Worm (Caenorhabditis elegans) whole organism, L4 larva: ENCODE data around the gene dis-3.

Experiments
- D1046.2 ChIP-seq: fragments of 200-800 bp; sonication (Bioruptor generic); IDR thresholded peaks from 2 replicates; pipeline ENCODE4 v1.3.6; 2022; ENCODE audit warnings: missing genetic modification characterization, missing compliant biosample characterization
- F26F4.8 ChIP-seq: fragments of 200-800 bp; sonication (Bioruptor generic); conservative IDR thresholded peaks from 2 replicates; pipeline ENCODE4 v1.3.6; 2022; ENCODE audit warnings: missing genetic modification characterization, missing compliant biosample characterization
- Y75B8A.6 ChIP-seq: fragments of 200-800 bp; sonication (Bioruptor generic); IDR thresholded peaks from 2 replicates; pipeline ENCODE4 v1.3.6; 2022; ENCODE audit warnings: missing genetic modification reagents, missing genetic modification characterization, missing compliant biosample characterization
- ZK546.5 ChIP-seq, 2 experiments: sonication (generic microtip); optimal IDR thresholded peaks; 2 replicates each; lab custom pipeline; 2017; ENCODE audit warnings: missing biosample characterization in 2 of 2, missing genetic modification characterization in 2 of 2
- aly-2 ChIP-seq: sonication (generic microtip); optimal IDR thresholded peaks from 2 replicates; lab custom pipeline; 2018; ENCODE audit warnings: missing biosample characterization, missing genetic modification characterization
- ama-1 ChIP-seq: fragments of 150-350 bp; optimal IDR thresholded peaks from 2 replicates; lab custom pipeline; 2014; ENCODE audit warnings: inconsistent platforms, mixed read lengths
- arid-1 ChIP-seq: fragments of 200-800 bp; sonication (Bioruptor generic); conservative IDR thresholded peaks from 2 replicates; pipeline ENCODE4 v1.3.6; 2022; ENCODE audit warnings: missing genetic modification reagents, missing genetic modification characterization, missing compliant biosample characterization
- ceh-28 ChIP-seq: fragments of 150-350 bp; optimal IDR thresholded peaks from 2 replicates; lab custom pipeline; 2014; ENCODE audit warnings: missing biosample characterization, missing genetic modification reagents, missing genetic modification characterization
- ces-1 ChIP-seq: fragments of 150-350 bp; sonication (generic microtip); optimal IDR thresholded peaks from 4 replicates; lab custom pipeline; 2014; ENCODE audit warnings: missing biosample characterization, missing genetic modification reagents, missing genetic modification characterization
- daf-16 ChIP-seq, 3 experiments: sonication (generic microtip); optimal IDR thresholded peaks; 2 replicates each; lab custom pipeline; 2016 to 2017; ENCODE audit warnings: missing genetic modification characterization in 3 of 3, missing genetic modification reagents in 3 of 3, mild to moderate bottlenecking in 2 of 3, missing compliant biosample characterization in 2 of 3, missing biosample characterization in 1 of 3, moderate library complexity in 1 of 3
- dmd-8 ChIP-seq: fragments of 200-800 bp; sonication (Bioruptor generic); IDR thresholded peaks from 2 replicates; pipeline ENCODE4 v1.3.6; 2022; ENCODE audit warnings: missing genetic modification characterization, missing compliant biosample characterization
- dve-1 ChIP-seq: sonication (generic microtip); optimal IDR thresholded peaks from 2 replicates; lab custom pipeline; 2017; ENCODE audit warnings: antibody characterized with exemption, mild to moderate bottlenecking, missing genetic modification characterization, missing compliant biosample characterization; ENCODE audit not compliant: insufficient read depth
- hif-1 ChIP-seq, 2 experiments: sonication (generic microtip); optimal IDR thresholded peaks; 2 replicates each; lab custom pipeline; 2016 to 2017; ENCODE audit warnings: missing compliant biosample characterization in 2 of 2, missing genetic modification characterization in 2 of 2, missing genetic modification reagents in 2 of 2, missing genotype in 2 of 2, mild to moderate bottlenecking in 1 of 2
- hmg-1.1 ChIP-seq: fragments of 200-800 bp; sonication (Bioruptor generic); IDR thresholded peaks from 2 replicates; pipeline ENCODE4 v1.3.6; 2022; ENCODE audit warnings: missing genetic modification reagents, missing genetic modification characterization, missing compliant biosample characterization
- lin-15B ChIP-seq: fragments of 150-350 bp; sonication (generic microtip); optimal IDR thresholded peaks from 3 replicates; lab custom pipeline; 2014; ENCODE audit warnings: missing biosample characterization, missing genetic modification characterization
- lin-29 ChIP-seq: fragments of 200-800 bp; sonication (Bioruptor generic); IDR thresholded peaks from 2 replicates; pipeline ENCODE4 v1.3.6; 2022; ENCODE audit warnings: missing genetic modification reagents, missing genetic modification characterization, missing compliant biosample characterization
- lin-38 ChIP-seq: fragments of 200-800 bp; sonication (Bioruptor generic); IDR thresholded peaks from 2 replicates; pipeline ENCODE4 v1.3.6; 2022; ENCODE audit warnings: missing genetic modification reagents, missing genetic modification characterization, missing compliant biosample characterization
- lir-3 ChIP-seq: sonication (generic microtip); optimal IDR thresholded peaks from 2 replicates; lab custom pipeline; 2016; ENCODE audit warnings: mild to moderate bottlenecking, missing genetic modification characterization, missing compliant biosample characterization
- lsy-2 ChIP-seq, 2 experiments: fragments of 150-350 bp in 1 of 2; sonication (generic microtip) in 1 of 2; optimal IDR thresholded peaks; 2 replicates each; lab custom pipeline; 2014 to 2017; ENCODE audit warnings: missing biosample characterization in 2 of 2, missing genetic modification characterization in 2 of 2
- madf-9 ChIP-seq: fragments of 200-800 bp; sonication (Bioruptor generic); conservative IDR thresholded peaks from 2 replicates; pipeline ENCODE4 v1.3.6; 2022; ENCODE audit warnings: missing genetic modification reagents, missing genetic modification characterization, missing compliant biosample characterization
- nhr-10 ChIP-seq: fragments of 150-350 bp; optimal IDR thresholded peaks from 2 replicates; lab custom pipeline; 2014; ENCODE audit warnings: missing biosample characterization, missing genetic modification characterization
- nhr-102 ChIP-seq: sonication (generic microtip); optimal IDR thresholded peaks from 2 replicates; lab custom pipeline; 2016; ENCODE audit warnings: mild to moderate bottlenecking, missing genetic modification characterization, moderate library complexity, missing compliant biosample characterization
- nhr-41 ChIP-seq: fragments of 200-800 bp; sonication (Bioruptor generic); IDR thresholded peaks from 2 replicates; pipeline ENCODE4 v1.3.6; 2022; ENCODE audit warnings: missing genetic modification reagents, missing genetic modification characterization, missing compliant biosample characterization
- nhr-77 ChIP-seq: fragments of 150-350 bp; optimal IDR thresholded peaks from 2 replicates; lab custom pipeline; 2014; ENCODE audit warnings: missing biosample characterization, missing genetic modification characterization
- pha-4 ChIP-seq, 2 experiments: fragments of 150-350 bp in 1 of 2; fragments of 200-800 bp in 1 of 2; sonication (Bioruptor generic) in 1 of 2; IDR thresholded peaks in 1 of 2; optimal IDR thresholded peaks in 1 of 2; 2 replicates each; pipeline versions ENCODE4 v1.3.6 to Lab custom; 2014 to 2022; ENCODE audit warnings: missing genetic modification characterization in 2 of 2, missing genetic modification reagents in 2 of 2, missing biosample characterization in 1 of 2, missing compliant biosample characterization in 1 of 2
- pqm-1 ChIP-seq: sonication (generic microtip); optimal IDR thresholded peaks from 2 replicates; lab custom pipeline; 2017; ENCODE audit warnings: missing biosample characterization, missing genetic modification characterization
- rbr-2 ChIP-seq: sonication (generic microtip); optimal IDR thresholded peaks from 2 replicates; lab custom pipeline; 2016; ENCODE audit warnings: missing genotype, missing genetic modification characterization, missing compliant biosample characterization
- snpc-1.2 ChIP-seq: fragments of 200-800 bp; sonication (Bioruptor generic); IDR thresholded peaks from 2 replicates; pipeline ENCODE4 v1.3.6; 2022; ENCODE audit warnings: missing genetic modification reagents, missing genetic modification characterization, missing compliant biosample characterization
- tag-97 ChIP-seq: fragments of 200-800 bp; sonication (Bioruptor generic); IDR thresholded peaks from 2 replicates; pipeline ENCODE4 v1.3.6; 2022; ENCODE audit warnings: missing genetic modification characterization, missing compliant biosample characterization
- unc-130 ChIP-seq: sonication (generic microtip); optimal IDR thresholded peaks from 2 replicates; lab custom pipeline; 2016; ENCODE audit warnings: missing genetic modification reagents, missing genetic modification characterization, missing compliant biosample characterization
- unc-62 ChIP-seq, 3 experiments: fragments of 150-350 bp in 1 of 3; sonication (generic microtip); optimal IDR thresholded peaks in 2 of 3; peaks in 1 of 3; 1 replicate in 1 of 3; 2 replicates in 2 of 3; lab custom pipeline; 2014 to 2017; ENCODE audit warnings: missing biosample characterization in 3 of 3, missing genetic modification characterization in 3 of 3, missing genetic modification reagents in 3 of 3, missing genotype in 1 of 3
- ztf-11 ChIP-seq: fragments of 150-350 bp; optimal IDR thresholded peaks from 2 replicates; lab custom pipeline; 2014; ENCODE audit warnings: missing biosample characterization, missing genetic modification characterization
- ztf-7 ChIP-seq: fragments of 150-350 bp; optimal IDR thresholded peaks from 2 replicates; lab custom pipeline; 2014; ENCODE audit warnings: missing biosample characterization, missing genetic modification characterization

dis-3 gene

ce11 chrIV:10129957-10130356 is 33.0 kb downstream of the dis-3 start, which contains the start of gene glt-3:
Gene glt-3 (plus strand): TSS chrIV:10130257.
- TF ChIP-seq lin-15B (tag; lab: Kevin White, UChicago) = no peak

- TF ChIP-seq nhr-41 (GFP tag; lab: Robert Waterston, UW) (no peak), ZK546.5 (tag; optimal IDR thresholded peaks at IDR 0.05; lab: Kevin White, UChicago) (no peak), lsy-2 (tag; optimal IDR thresholded peaks at IDR 0.05; lab: Kevin White, UChicago) (no peak), pha-4 (GFP tag; IDR thresholded peaks at IDR 0.05; lab: Robert Waterston, UW) (no peak), pha-4 (tag; optimal IDR thresholded peaks at IDR 0.05; lab: Kevin White, UChicago) (no peak), unc-130 (GFP tag; lab: Kevin White, UChicago) (no peak), arid-1 (GFP tag; lab: Robert Waterston, UW) (no peak), snpc-1.2 (GFP tag; lab: Robert Waterston, UW) (no peak), madf-9 (GFP tag; lab: Robert Waterston, UW) (no peak), lir-3 (tag; lab: Kevin White, UChicago) (no peak), D1046.2 (GFP tag; lab: Robert Waterston, UW) (no peak), nhr-102 (tag; lab: Kevin White, UChicago) (no peak), rbr-2 (no peak), pqm-1 (no peak), ztf-7 (tag; lab: Kevin White, UChicago) (no peak), Y75B8A.6 (GFP tag; lab: Robert Waterston, UW) (no peak), lin-29 (GFP tag; lab: Robert Waterston, UW) (no peak)
Observed at ce11 chrIV:10135817-10136216, 38.8 kb downstream of the dis-3 start, which contains the start of gene K08F4.5. Gene K08F4.5 (minus strand): TSS chrIV:10135917.

- no peak for TF ChIP-seq D1046.2 (GFP tag; lab: Robert Waterston, UW)
- TF ChIP-seq hif-1 (tag; optimal IDR thresholded peaks at IDR 0.05; lab: Kevin White, UChicago) = no peak
- no peak for TF ChIP-seq ces-1 (GFP tag; lab: Kevin White, UChicago)
- TF ChIP-seq tag-97 = no peak
Observed at ce11 chrIV:10137804-10138203, 40.8 kb downstream of the dis-3 start, which contains the start of gene K08F4.12. Gene K08F4.12 (plus strand): TSS chrIV:10138104.

- no peak for TF ChIP-seq ama-1
- peak in 1 of 2 experiments; percentile 23 for TF ChIP-seq unc-62 (GFP tag; optimal IDR thresholded peaks at IDR 0.05 in 1 of 2; lab: Kevin White, UChicago)
- TF ChIP-seq unc-62 (tag; optimal IDR thresholded peaks at IDR 0.05; lab: Kevin White, UChicago) = no peak
Observed at ce11 chrIV:10140143-10140542, 43.1 kb downstream of the dis-3 start, which contains the start of gene gst-3. Gene gst-3 (minus strand): TSS chrIV:10140243.

- TF ChIP-seq daf-16 (GFP tag; optimal IDR thresholded peaks at IDR 0.05; lab: Kevin White, UChicago) = no peak
- TF ChIP-seq daf-16 (tag; optimal IDR thresholded peaks at IDR 0.05; lab: Kevin White, UChicago) = peak; percentile 59
- TF ChIP-seq F26F4.8 (GFP tag; lab: Robert Waterston, UW) = no peak
- no peak for TF ChIP-seq ceh-28
- TF ChIP-seq aly-2 (tag; lab: Kevin White, UChicago) = no peak
- TF ChIP-seq dve-1 = peak; percentile 9
- TF ChIP-seq ztf-11 (tag; lab: Kevin White, UChicago) = no peak
Observed at ce11 chrIV:10141930-10142505, 45.0 kb downstream of the dis-3 start, which contains the start of the genes gst-2, gst-4 and dhs-12. Gene gst-2 (minus strand): TSS chrIV:10142061. Gene gst-4 (plus strand): TSS chrIV:10142225. Gene dhs-12 (plus strand): TSS chrIV:10142455.

ce11 chrIV:10143640-10144039 is 46.6 kb downstream of the dis-3 start, which contains the start of gene msp-38:
Gene msp-38 (minus strand): TSS chrIV:10143740.
- TF ChIP-seq nhr-10 (tag; lab: Kevin White, UChicago) = no peak
- no peak for TF ChIP-seq nhr-77 (tag; lab: Kevin White, UChicago)
- no peak for TF ChIP-seq snpc-1.2 (GFP tag; lab: Robert Waterston, UW)
- no peak for TF ChIP-seq lin-38 (GFP tag; lab: Robert Waterston, UW)
- no peak for TF ChIP-seq nhr-41 (GFP tag; lab: Robert Waterston, UW)
- no peak for TF ChIP-seq ztf-11 (tag; lab: Kevin White, UChicago)
- TF ChIP-seq dmd-8 (GFP tag; lab: Robert Waterston, UW) = no peak
- no peak for TF ChIP-seq hmg-1.1
